Fruit fly (Drosophila melanogaster) Kc167 (cell line): ENCODE data around the gene Hibch.

Experiments used
- Myc ChIP-seq: fragments of >200 bp; optimal IDR thresholded peaks from 2 replicates; lab custom pipeline; 2017; ENCODE audit warnings: missing external identifiers
- Sin3A ChIP-seq: fragments of >200 bp; optimal IDR thresholded peaks from 2 replicates; lab custom pipeline; 2018; ENCODE audit warnings: missing external identifiers
- h ChIP-seq: fragments of >200 bp; optimal IDR thresholded peaks from 3 replicates; lab custom pipeline; 2018; ENCODE audit warnings: missing external identifiers
- insv ChIP-seq: fragments of >200 bp; optimal IDR thresholded peaks from 3 replicates; lab custom pipeline; 2018; ENCODE audit warnings: missing external identifiers
- psq ChIP-seq: fragments of >200 bp; optimal IDR thresholded peaks from 2 replicates; lab custom pipeline; 2017; ENCODE audit warnings: missing external identifiers
- ttk ChIP-seq: sonication (Bioruptor generic); optimal IDR thresholded peaks from 2 replicates; lab custom pipeline; 2017; ENCODE audit warnings: missing external identifiers

DNA sequence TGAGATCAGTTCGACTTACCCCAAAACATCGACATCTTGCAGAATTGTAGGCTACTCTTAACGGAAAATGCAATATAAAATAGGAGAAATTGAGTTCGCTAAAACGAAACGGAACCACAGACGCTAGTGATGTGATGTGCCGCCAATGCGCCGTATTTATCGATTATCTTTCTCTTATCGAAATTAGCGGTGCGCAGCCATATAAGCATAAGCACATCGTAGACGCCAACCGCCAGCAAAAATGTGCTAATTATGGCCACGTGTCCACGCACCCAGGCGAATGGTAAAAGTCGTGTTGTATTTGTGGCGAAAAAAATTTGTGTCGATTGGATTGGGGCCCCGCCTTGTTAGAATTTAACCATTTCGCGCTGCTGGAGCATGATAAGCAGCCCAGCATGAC lies 24.0 kb upstream of the Hibch start, which contains the start of the genes Fkbp39 and Cyfip:
- no peak for TF ChIP-seq psq (lab: Kevin White, UChicago)
- no peak for TF ChIP-seq h (lab: Kevin White, UChicago)
- TF ChIP-seq ttk = no peak
- no peak for TF ChIP-seq Sin3A (lab: Kevin White, UChicago)
- TF ChIP-seq insv (lab: Kevin White, UChicago) = no peak
- TF ChIP-seq Myc = no peak
